Worm (Caenorhabditis elegans) whole organism, L4/young adult: ENCODE data around the gene mlh-1.

Source experiments
- W03F9.2 ChIP-seq: fragments of 150-350 bp; optimal IDR thresholded peaks from 2 replicates; lab custom pipeline; 2014; ENCODE audit warnings: missing biosample characterization, missing genetic modification characterization
- dao-5 ChIP-seq: sonication (generic microtip); optimal IDR thresholded peaks from 2 replicates; lab custom pipeline; 2016; ENCODE audit warnings: missing genotype, missing genetic modification characterization, moderate library complexity, missing compliant biosample characterization
- him-1 ChIP-seq: sonication (generic microtip); optimal IDR thresholded peaks from 2 replicates; lab custom pipeline; 2016; ENCODE audit warnings: missing genotype, missing genetic modification reagents, missing genetic modification characterization, missing compliant biosample characterization

The mlh-1 gene

DNA sequence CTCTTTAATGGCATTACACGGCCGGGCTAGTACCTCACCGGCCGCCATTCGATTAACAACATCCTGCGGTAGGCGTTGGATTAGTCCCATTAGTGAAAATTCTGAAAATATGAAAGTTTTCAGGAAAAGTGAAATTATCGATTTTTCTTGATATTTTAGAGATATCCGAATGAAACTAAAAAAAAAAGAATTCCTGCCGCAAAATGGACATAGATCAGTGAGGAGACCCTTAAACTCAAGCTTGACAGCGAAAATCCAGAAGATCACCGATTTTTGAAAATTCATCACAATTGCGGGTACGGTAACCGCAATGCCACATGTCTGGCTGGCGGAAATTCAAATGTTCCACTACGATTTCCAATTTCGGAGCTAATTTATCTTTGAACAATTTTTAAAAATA, at the start of gene mlh-1:
mlh-1 (minus strand) TSS at position 101 of the 400 bp plus-strand sequence.
- TF ChIP-seq dao-5 (tag; lab: Kevin White, UChicago) (no peak), W03F9.2 (tag; lab: Kevin White, UChicago) (no peak), him-1 (tag; lab: Kevin White, UChicago) (no peak)

ce11 chrIII:13563583-13563982, 49.2 kb upstream of the mlh-1 start:
- TF ChIP-seq W03F9.2 (tag; lab: Kevin White, UChicago) (no peak), him-1 (tag; lab: Kevin White, UChicago) (no peak), dao-5 (tag; lab: Kevin White, UChicago) (no peak)

DNA sequence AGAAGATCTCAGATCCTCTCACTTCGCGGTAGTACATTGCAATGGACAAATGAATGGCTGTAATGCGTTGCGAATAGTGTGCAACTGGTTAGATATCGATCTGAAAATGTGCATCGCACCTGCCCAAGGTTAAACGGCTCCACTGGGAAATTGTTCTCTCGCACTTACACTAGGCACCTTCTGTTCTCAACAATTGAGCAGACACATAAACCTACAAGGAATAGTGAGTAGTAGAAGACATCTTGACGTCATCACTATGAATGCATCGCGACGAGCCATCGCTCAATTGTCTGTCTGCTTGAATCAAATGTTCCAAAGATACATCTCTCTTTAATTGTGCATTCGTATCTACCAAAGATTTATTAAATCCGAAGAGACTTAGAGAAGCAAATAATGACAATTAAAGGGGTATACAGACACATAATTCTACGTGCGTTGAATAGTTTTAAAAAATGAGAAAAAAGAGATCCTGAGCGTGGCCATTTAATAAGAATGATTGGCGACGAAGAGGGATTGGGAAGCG, 48.7 kb upstream of the mlh-1 start, which contains the start of gene T05D4.2:
T05D4.2 (minus strand) TSS at position 83 of the 523 bp plus-strand sequence.
- TF ChIP-seq W03F9.2 (tag; lab: Kevin White, UChicago): no peak
- no peak for TF ChIP-seq dao-5 (tag; lab: Kevin White, UChicago)
- TF ChIP-seq him-1 (tag; lab: Kevin White, UChicago): no peak

ce11 chrIII:13561233-13561632, 46.9 kb upstream of the mlh-1 start:
- TF ChIP-seq dao-5 (tag; lab: Kevin White, UChicago): no peak
- no peak for TF ChIP-seq W03F9.2 (tag; lab: Kevin White, UChicago)
- TF ChIP-seq him-1 (tag; lab: Kevin White, UChicago): no peak

DNA sequence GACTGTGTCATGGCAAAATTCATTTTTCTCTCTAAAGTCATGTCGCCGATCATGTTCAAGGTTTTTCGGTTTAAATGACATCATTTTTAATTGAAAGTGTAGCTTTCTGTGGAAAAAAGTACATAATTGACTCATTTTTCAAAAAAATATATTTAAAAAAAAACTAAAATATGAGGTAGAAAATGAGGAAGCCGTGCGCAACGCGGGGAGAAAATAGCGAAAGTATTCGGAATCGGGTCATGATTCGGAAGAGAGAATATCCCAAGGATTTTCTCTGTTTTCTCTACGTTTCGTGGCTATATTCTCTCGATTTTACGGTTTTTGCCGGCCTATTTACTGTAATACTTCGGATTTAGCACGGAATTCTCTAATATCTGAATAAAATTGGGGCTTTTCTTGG, 46.3 kb upstream of the mlh-1 start:
- TF ChIP-seq him-1 (tag; lab: Kevin White, UChicago) (no peak), dao-5 (tag; lab: Kevin White, UChicago) (no peak)

DNA sequence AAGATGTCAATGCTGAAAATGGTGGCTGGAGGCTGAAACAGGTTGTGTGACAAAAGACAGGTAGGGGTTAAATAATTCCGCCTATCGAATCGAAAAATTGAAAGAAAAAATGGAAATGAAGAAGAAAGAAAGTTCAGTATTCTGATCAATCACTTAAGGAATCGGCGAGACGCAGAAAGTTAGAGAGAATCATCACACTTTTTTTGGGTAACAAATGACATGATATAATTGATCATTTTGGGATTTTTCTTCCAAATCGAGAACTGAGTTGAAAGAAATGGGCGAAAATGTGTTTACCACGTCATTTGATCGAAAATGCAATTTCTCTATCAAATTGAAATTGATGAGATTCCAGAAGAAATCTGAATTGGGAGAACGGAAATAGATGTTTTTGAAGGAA, 41.7 kb upstream of the mlh-1 start:
- TF ChIP-seq him-1 (tag; lab: Kevin White, UChicago) (no peak), dao-5 (tag; lab: Kevin White, UChicago) (no peak), W03F9.2 (tag; lab: Kevin White, UChicago) (no peak)

DNA sequence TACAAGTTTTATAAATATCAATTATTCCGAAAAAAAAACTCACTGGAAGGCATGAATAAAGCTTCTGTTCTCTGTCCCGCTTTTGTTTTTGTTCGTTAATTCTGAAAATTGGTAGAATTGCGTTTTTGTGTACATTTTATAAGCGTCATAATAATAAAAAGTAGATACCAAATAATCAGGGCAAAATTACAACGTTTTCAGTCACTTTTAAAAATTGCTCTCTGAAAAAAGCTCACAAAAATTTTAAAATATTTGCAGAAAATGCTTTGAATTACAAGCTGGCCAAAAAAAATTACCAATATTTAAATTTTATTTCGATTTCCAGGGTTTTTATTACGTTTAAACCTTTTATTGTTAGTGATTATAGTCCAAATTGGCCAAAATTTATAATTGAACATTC, 40.9 kb upstream of the mlh-1 start, which contains the start of gene scav-2:
scav-2 (minus strand) TSS at position 101 of the 400 bp plus-strand sequence.
- no peak for TF ChIP-seq dao-5 (tag; lab: Kevin White, UChicago)
- TF ChIP-seq him-1 (tag; lab: Kevin White, UChicago): no peak
- TF ChIP-seq W03F9.2 (tag; lab: Kevin White, UChicago): no peak

DNA sequence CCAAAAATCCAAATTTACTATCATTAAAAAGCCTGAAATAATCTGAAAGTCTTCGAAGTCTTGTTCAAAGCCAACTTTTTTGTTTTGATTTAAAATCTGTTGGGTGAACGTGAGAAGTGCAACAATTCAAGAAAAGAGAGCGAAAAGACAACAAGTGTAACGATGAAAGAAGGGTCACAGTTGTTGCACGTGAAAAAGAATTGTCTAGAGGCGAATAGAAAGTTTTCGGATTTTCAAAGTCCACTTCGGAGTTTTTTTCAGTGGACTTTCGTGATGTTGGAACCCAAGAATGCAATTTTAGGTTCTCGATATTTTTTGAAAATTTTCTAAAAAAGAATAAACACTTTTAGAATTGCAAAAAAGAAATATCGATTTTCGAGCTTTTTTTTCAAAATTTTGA, 35.6 kb upstream of the mlh-1 start:
- TF ChIP-seq dao-5 (tag; lab: Kevin White, UChicago) (no peak), him-1 (tag; lab: Kevin White, UChicago) (no peak), W03F9.2 (tag; lab: Kevin White, UChicago) (no peak)

DNA sequence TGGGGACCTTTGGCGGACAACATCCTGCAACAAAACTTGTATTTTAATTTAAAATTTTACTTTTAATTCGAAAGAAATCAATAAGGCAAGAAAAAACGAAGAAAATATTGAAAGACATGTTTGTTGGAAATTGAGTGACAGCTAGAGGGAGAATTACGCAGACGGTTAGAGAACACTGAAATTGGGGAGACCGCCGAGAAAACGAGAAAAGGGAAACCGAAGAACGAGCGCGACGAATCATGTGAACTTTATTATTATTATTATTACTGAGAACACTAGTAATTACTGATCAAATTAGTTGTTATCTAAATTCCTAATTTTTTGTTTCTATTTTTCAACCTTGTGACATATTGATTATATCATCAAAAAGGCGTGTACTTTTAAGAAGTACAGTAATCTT, 34.6 kb upstream of the mlh-1 start, which contains the start of gene mmad-1:
mmad-1 (minus strand) TSS at position 24 of the 400 bp plus-strand sequence.
- TF ChIP-seq dao-5 (tag; lab: Kevin White, UChicago) (no peak), W03F9.2 (tag; lab: Kevin White, UChicago) (peak; percentile 40), him-1 (tag; lab: Kevin White, UChicago) (no peak)

DNA sequence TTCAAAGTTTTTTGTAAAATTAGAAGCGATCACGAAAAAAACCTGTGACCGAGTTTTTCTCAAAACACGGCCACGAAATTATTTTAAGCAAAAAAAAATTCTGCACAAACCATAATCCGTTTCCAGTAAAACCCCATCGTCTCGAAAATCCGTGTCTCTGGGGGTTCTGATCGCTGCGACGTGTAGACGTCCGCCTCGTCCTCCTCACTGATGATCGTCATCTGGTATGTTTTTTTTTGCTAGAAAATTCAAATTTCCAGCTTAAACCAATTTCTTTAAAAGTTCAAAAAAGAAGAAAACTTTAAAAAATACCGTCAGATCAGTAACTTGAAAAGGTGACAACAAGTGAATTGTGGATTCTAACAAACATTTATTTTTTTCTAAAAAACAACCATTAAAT, 32.2 kb upstream of the mlh-1 start, which contains the start of gene Y76A2B.4:
Y76A2B.4 (minus strand) TSS at position 241 of the 400 bp plus-strand sequence.
- no peak for TF ChIP-seq him-1 (tag; lab: Kevin White, UChicago)
- no peak for TF ChIP-seq dao-5 (tag; lab: Kevin White, UChicago)
- TF ChIP-seq W03F9.2 (tag; lab: Kevin White, UChicago): no peak

DNA sequence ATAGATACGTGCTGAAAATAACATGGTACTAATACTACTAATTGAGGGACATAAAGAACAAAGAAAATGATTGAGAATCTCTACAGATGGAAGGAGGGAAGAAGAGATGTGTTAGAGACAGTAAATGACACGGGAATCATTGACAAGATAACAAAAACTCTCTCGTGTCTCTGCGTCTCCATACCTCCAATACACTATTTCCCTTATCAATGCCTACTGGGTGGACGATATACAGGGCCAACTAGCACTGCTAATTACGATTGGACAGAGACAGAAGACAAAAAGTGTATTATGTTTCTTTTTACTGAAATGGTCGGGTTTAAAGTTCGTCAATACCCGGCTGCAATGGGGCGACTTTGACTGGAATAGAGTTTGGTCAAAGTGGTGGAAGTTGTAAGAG, 30.2 kb upstream of the mlh-1 start:
- no peak for TF ChIP-seq him-1 (tag; lab: Kevin White, UChicago)
- no peak for TF ChIP-seq W03F9.2 (tag; lab: Kevin White, UChicago)
- TF ChIP-seq dao-5 (tag; lab: Kevin White, UChicago): no peak

DNA sequence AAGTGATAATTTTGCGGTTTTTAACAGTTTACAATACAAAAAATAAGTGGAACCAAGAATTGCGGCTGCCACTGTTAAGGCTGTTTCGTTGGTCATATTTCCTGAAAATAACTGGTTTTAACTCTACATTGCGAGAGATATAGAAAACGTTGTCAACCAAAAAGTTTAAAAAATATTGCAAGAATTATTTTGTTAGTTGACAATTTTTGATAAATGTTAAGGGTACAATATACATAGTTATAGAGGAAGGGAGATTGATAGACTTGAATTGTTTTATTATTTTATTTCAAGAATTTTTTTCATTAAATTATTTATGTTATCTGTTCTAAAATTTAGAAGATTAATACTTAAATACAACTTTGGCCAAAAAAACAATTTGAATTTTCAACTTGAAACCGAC, 29.1 kb upstream of the mlh-1 start, which contains the start of gene acs-5:
acs-5 (minus strand) TSS at position 101 of the 400 bp plus-strand sequence.
- TF ChIP-seq W03F9.2 (tag; lab: Kevin White, UChicago) (no peak), him-1 (tag; lab: Kevin White, UChicago) (no peak), dao-5 (tag; lab: Kevin White, UChicago) (no peak)

DNA sequence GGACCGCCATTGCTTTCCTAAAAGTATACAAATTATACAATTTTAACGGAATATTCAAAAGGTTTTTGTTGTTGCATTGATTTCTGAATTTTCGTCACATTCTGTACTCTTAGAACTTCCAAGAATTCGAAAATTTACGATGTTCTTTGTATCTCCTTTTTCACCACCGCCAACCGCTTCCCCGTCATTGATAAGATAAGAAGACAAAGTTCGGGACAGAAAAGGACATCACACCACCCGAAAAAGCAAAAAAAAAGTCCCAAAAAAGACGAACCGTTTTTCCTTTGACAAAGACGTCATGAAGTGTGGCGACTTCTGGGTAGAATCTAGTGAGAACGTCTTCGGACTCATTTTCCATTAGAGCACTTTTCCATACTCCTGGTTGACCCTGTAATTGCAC, 28.1 kb upstream of the mlh-1 start:
- TF ChIP-seq W03F9.2 (tag; lab: Kevin White, UChicago): no peak
- no peak for TF ChIP-seq dao-5 (tag; lab: Kevin White, UChicago)
- TF ChIP-seq him-1 (tag; lab: Kevin White, UChicago): no peak

DNA sequence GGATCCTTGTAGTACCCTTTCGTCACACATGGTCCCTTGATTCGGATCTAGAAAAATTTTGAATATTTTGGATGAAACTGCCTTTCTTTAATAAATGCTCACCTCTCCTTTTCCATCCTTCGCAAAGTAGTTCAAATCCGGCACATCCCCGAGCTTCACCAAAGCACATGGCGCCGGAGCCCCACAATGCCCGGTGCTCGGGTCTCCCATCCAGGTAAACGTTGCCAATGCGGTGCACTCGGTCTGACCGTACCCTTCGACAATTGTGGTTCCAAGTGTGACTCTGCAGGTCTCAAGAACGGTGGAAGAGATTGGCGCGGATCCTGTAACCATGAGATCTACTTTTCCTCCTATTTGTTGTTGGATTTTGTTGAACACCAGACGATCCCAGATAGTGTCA, 26.4 kb upstream of the mlh-1 start:
- no peak for TF ChIP-seq dao-5 (tag; lab: Kevin White, UChicago)
- TF ChIP-seq W03F9.2 (tag; lab: Kevin White, UChicago): no peak
- no peak for TF ChIP-seq him-1 (tag; lab: Kevin White, UChicago)
